Worm (Caenorhabditis elegans): ENCODE data around the gene elt-7.

elt-7 gene

ce11 chrV:4742190-4742589 lies 28.3 kb upstream of the elt-7 start, which contains the start of gene ugt-61:
TSS of gene ugt-61 (plus strand) at chrV:4742422.
- no peak for TF ChIP-seq elt-3 (tag; optimal IDR thresholded peaks at IDR 0.05)
- TF ChIP-seq pha-4 (tag; optimal IDR thresholded peaks at IDR 0.05): no peak
- no peak for TF ChIP-seq unc-39 (tag; optimal IDR thresholded peaks at IDR 0.05)
- TF ChIP-seq hlh-1 (tag; optimal IDR thresholded peaks at IDR 0.05): no peak
- no peak for TF ChIP-seq ceh-39 (tag; optimal IDR thresholded peaks at IDR 0.05)
- TF ChIP-seq zip-8 (tag; optimal IDR thresholded peaks at IDR 0.05): no peak
- TF ChIP-seq elt-1 (tag; optimal IDR thresholded peaks at IDR 0.05; ENCODE audit: borderline replicate concordance, insufficient read depth): no peak
- TF ChIP-seq bed-3 (GFP tag; optimal IDR thresholded peaks at IDR 0.05): no peak
- TF ChIP-seq ceh-43 (GFP tag; optimal IDR thresholded peaks at IDR 0.05): no peak

ce11 chrV:4745269-4745668 lies 25.2 kb upstream of the elt-7 start, which contains the start of gene C18G1.7:
TSS of gene C18G1.7 (plus strand) at chrV:4745569.
- TF ChIP-seq sem-2 (GFP tag; optimal IDR thresholded peaks at IDR 0.05): no peak
- no peak for TF ChIP-seq hlh-1 (tag; optimal IDR thresholded peaks at IDR 0.05)
- TF ChIP-seq flh-1 (GFP tag; optimal IDR thresholded peaks at IDR 0.05): no peak
- no peak for TF ChIP-seq nhr-76 (tag; optimal IDR thresholded peaks at IDR 0.05)
- no peak for TF ChIP-seq nhr-2 (tag; optimal IDR thresholded peaks at IDR 0.05)
- TF ChIP-seq mab-5 (tag; optimal IDR thresholded peaks at IDR 0.05): no peak
- no peak for TF ChIP-seq elt-1 (tag; optimal IDR thresholded peaks at IDR 0.05; ENCODE audit: borderline replicate concordance, insufficient read depth)
- no peak for TF ChIP-seq ceh-39 (tag; optimal IDR thresholded peaks at IDR 0.05)
- TF ChIP-seq ceh-83 (GFP tag; optimal IDR thresholded peaks at IDR 0.05): no peak
- no peak for TF ChIP-seq zip-8 (tag; optimal IDR thresholded peaks at IDR 0.05)
- no peak for TF ChIP-seq blmp-1 (tag; optimal IDR thresholded peaks at IDR 0.05)
- TF ChIP-seq mls-2 (tag; optimal IDR thresholded peaks at IDR 0.05): no peak

DNA sequence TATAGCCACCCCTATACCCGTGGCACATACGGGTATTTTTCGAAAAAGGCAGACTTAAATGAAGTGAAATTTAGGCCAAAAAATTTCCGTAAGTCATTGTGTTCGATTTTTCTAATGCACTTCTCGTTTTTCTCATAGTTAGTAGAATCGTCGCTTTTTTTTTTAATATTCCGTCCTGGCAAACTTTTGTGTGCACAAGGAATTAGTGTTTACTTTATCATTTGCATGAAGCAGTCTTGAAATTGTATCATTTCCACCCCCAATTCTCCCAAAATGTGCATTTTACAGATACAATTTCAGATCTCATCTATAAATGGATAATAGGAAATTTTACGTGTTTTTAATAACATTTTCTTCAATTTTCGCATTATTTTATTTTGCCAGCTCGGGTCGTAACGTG lies 20.2 kb upstream of the elt-7 start, which contains the start of gene C18G1.6:
TSS of gene C18G1.6 (plus strand) at position 301 of the 400 bp plus-strand sequence.
- TF ChIP-seq ceh-43 (GFP tag; optimal IDR thresholded peaks at IDR 0.05): no peak
- TF ChIP-seq elt-3 (tag; optimal IDR thresholded peaks at IDR 0.05): no peak
- no peak for TF ChIP-seq drap-1 (GFP tag; optimal IDR thresholded peaks at IDR 0.05)
- TF ChIP-seq flh-1 (GFP tag; optimal IDR thresholded peaks at IDR 0.05): no peak
- no peak for TF ChIP-seq unc-39 (tag; optimal IDR thresholded peaks at IDR 0.05)
- no peak for TF ChIP-seq ceh-39 (tag; optimal IDR thresholded peaks at IDR 0.05)
- TF ChIP-seq blmp-1 (tag; optimal IDR thresholded peaks at IDR 0.05): no peak
- no peak for TF ChIP-seq unc-62 (GFP tag; optimal IDR thresholded peaks at IDR 0.05)
- no peak for TF ChIP-seq ztf-11 (tag; optimal IDR thresholded peaks at IDR 0.05)
- TF ChIP-seq nhr-12 (tag; optimal IDR thresholded peaks at IDR 0.05): no peak
- TF ChIP-seq pha-4 (tag; optimal IDR thresholded peaks at IDR 0.05): no peak
- no peak for TF ChIP-seq unc-120 (tag; optimal IDR thresholded peaks at IDR 0.05; ENCODE audit: poor library complexity, severe bottlenecking)
- no peak for TF ChIP-seq snpc-4 (tag; optimal IDR thresholded peaks at IDR 0.05)
- TF ChIP-seq lsy-2 (tag; optimal IDR thresholded peaks at IDR 0.05): no peak
- no peak for TF ChIP-seq tbx-8 (GFP tag; optimal IDR thresholded peaks at IDR 0.05)
- no peak for TF ChIP-seq bed-3 (GFP tag; optimal IDR thresholded peaks at IDR 0.05)
- no peak for TF ChIP-seq lin-32 (GFP tag; optimal IDR thresholded peaks at IDR 0.05)
- TF ChIP-seq nhr-76 (tag; optimal IDR thresholded peaks at IDR 0.05): no peak
- no peak for TF ChIP-seq mls-2 (tag; optimal IDR thresholded peaks at IDR 0.05)

DNA sequence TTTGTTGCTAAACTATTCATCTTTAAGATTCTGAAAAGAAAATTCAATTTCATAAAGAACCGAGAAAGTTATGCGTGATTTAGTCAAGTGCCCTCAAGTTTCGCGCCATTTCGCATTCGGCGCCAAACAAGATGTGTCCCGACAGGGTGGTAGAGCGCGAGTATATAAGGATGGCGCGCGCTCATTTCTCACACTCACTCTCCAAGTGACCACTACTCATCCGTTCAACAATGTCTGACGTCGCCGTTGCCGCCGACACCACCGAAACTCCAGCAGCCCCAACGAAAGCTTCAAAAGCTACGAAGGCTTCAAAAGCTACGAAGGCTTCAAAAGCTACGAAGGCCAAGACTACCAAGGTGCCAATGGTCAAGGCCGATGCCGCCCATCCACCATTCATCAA lies 16.3 kb upstream of the elt-7 start, which contains the start of gene hil-4:
TSS of gene hil-4 (plus strand) at position 191 of the 400 bp plus-strand sequence.
- TF ChIP-seq ces-1 (GFP tag; optimal IDR thresholded peaks at IDR 0.05): no peak
- TF ChIP-seq lsy-2 (tag; optimal IDR thresholded peaks at IDR 0.05): no peak
- TF ChIP-seq sem-2 (GFP tag; optimal IDR thresholded peaks at IDR 0.05): no peak

DNA sequence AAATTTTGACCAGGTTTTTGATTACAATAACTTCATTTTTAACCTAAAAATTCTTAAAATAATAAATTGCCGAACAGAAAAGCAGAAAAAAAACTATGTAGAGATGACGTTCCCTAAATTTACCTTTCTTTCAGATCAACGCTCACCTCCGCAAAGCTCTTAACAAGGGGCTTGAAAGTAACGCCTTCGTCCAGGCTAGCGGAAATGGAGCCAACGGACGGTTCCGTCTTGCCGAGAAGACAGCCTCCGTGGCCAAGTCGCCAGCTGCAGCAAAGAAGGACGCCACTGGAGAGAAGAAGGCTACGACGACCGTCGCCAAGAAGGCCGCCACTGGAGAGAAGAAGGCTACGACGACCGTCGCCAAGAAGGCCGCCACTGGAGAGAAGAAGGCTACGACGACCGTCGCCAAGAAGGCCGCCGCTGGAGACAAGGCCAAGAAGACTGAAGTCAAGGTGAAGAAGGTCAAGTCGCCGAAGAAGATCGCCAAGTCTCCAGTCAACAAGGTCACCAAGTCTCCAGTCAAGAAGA lies 15.7 kb upstream of the elt-7 start:
- no peak for TF ChIP-seq M03D4.4 (tag; optimal IDR thresholded peaks at IDR 0.05)
- no peak for TF ChIP-seq snpc-4 (tag; optimal IDR thresholded peaks at IDR 0.05)
- no peak for TF ChIP-seq flh-1 (GFP tag; optimal IDR thresholded peaks at IDR 0.05)
- no peak for TF ChIP-seq mep-1 (tag; optimal IDR thresholded peaks at IDR 0.05)
- TF ChIP-seq zip-8 (tag; optimal IDR thresholded peaks at IDR 0.05): no peak
- TF ChIP-seq elt-3 (tag; optimal IDR thresholded peaks at IDR 0.05): no peak
- no peak for TF ChIP-seq nhr-76 (tag; optimal IDR thresholded peaks at IDR 0.05)
- TF ChIP-seq lin-32 (GFP tag; optimal IDR thresholded peaks at IDR 0.05): no peak
- no peak for TF ChIP-seq ham-2 (GFP tag; optimal IDR thresholded peaks at IDR 0.05)
- TF ChIP-seq tbx-8 (GFP tag; optimal IDR thresholded peaks at IDR 0.05): no peak
- no peak for TF ChIP-seq bed-3 (GFP tag; optimal IDR thresholded peaks at IDR 0.05)
- no peak for TF ChIP-seq ceh-39 (tag; optimal IDR thresholded peaks at IDR 0.05)
- TF ChIP-seq nhr-28 (tag; optimal IDR thresholded peaks at IDR 0.05): no peak
- no peak for TF ChIP-seq pha-4 (tag; optimal IDR thresholded peaks at IDR 0.05)
- TF ChIP-seq hlh-1 (tag; optimal IDR thresholded peaks at IDR 0.05): no peak
